Worm (Caenorhabditis elegans) whole organism, L2 larva: Measurements from ENCODE around the gene gtap-1.

Experiments
- C34F6.9 ChIP-seq: fragments of 150-350 bp; optimal IDR thresholded peaks from 2 replicates; lab custom pipeline; 2014; ENCODE audit warnings: missing biosample characterization, missing genetic modification characterization
- F13H6.1 ChIP-seq: sonication (generic microtip); optimal IDR thresholded peaks from 2 replicates; lab custom pipeline; 2016; ENCODE audit warnings: missing genetic modification characterization, missing compliant biosample characterization
- R02D3.7 ChIP-seq: fragments of 150-350 bp; optimal IDR thresholded peaks from 2 replicates; lab custom pipeline; 2014; ENCODE audit warnings: missing biosample characterization, missing genetic modification characterization
- Y55F3AM.14 ChIP-seq: fragments of 200-800 bp; sonication (Bioruptor generic); optimal IDR thresholded peaks from 2 replicates; lab custom pipeline; 2018; ENCODE audit warnings: mild to moderate bottlenecking, missing genetic modification characterization, missing compliant biosample characterization
- aly-2 ChIP-seq: fragments of 150-350 bp; optimal IDR thresholded peaks from 2 replicates; lab custom pipeline; 2014; ENCODE audit warnings: missing biosample characterization, missing genetic modification characterization
- ama-1 ChIP-seq: fragments of 150-350 bp; optimal IDR thresholded peaks from 2 replicates; lab custom pipeline; 2018; ENCODE audit warnings: inconsistent platforms
- blmp-1 ChIP-seq: sonication (generic microtip); optimal IDR thresholded peaks from 2 replicates; lab custom pipeline; 2017; ENCODE audit warnings: missing genetic modification characterization, mild to moderate bottlenecking, missing compliant biosample characterization, antibody characterized with exemption, moderate library complexity; ENCODE audit not compliant: insufficient read depth
- ceh-82 ChIP-seq: fragments of 150-350 bp; optimal IDR thresholded peaks from 2 replicates; lab custom pipeline; 2014; ENCODE audit warnings: missing biosample characterization, missing genetic modification characterization
- crh-2 ChIP-seq: sonication (generic microtip); optimal IDR thresholded peaks from 2 replicates; lab custom pipeline; 2017; ENCODE audit warnings: missing biosample characterization, missing genetic modification characterization
- dmd-4 ChIP-seq: sonication (generic microtip); optimal IDR thresholded peaks from 2 replicates; lab custom pipeline; 2017; ENCODE audit warnings: missing biosample characterization, missing genetic modification characterization
- egl-27 ChIP-seq: sonication (generic microtip); optimal IDR thresholded peaks from 3 replicates; lab custom pipeline; 2017; ENCODE audit warnings: missing biosample characterization, missing genetic modification reagents, missing genetic modification characterization
- elt-1 ChIP-seq: fragments of 150-350 bp; optimal IDR thresholded peaks from 2 replicates; lab custom pipeline; 2014; ENCODE audit warnings: missing biosample characterization, missing genetic modification characterization
- elt-3 ChIP-seq: sonication (generic microtip); optimal IDR thresholded peaks from 2 replicates; lab custom pipeline; 2017; ENCODE audit warnings: missing biosample characterization, missing genetic modification characterization
- gmeb-1 ChIP-seq: fragments of 150-350 bp; optimal IDR thresholded peaks from 2 replicates; lab custom pipeline; 2014; ENCODE audit warnings: missing biosample characterization, missing genetic modification characterization
- lin-11 ChIP-seq: fragments of 150-350 bp; sonication (generic microtip); optimal IDR thresholded peaks from 2 replicates; lab custom pipeline; 2014; ENCODE audit warnings: missing biosample characterization, missing genetic modification characterization, inconsistent platforms, mixed read lengths
- lin-13 ChIP-seq: fragments of 150-350 bp; optimal IDR thresholded peaks from 2 replicates; lab custom pipeline; 2014; ENCODE audit warnings: missing biosample characterization, missing genetic modification reagents, missing genetic modification characterization
- lin-39 ChIP-seq: fragments of 150-350 bp; optimal IDR thresholded peaks from 2 replicates; lab custom pipeline; 2014; ENCODE audit warnings: missing biosample characterization, missing genetic modification reagents, missing genetic modification characterization
- lsy-2 ChIP-seq, 2 experiments: fragments of 150-350 bp in 1 of 2; sonication (generic microtip) in 1 of 2; optimal IDR thresholded peaks; 2 replicates each; lab custom pipeline; 2014 to 2017; ENCODE audit warnings: missing biosample characterization in 2 of 2, missing genetic modification characterization in 2 of 2
- mab-5 ChIP-seq: fragments of 150-350 bp; optimal IDR thresholded peaks from 2 replicates; lab custom pipeline; 2014; ENCODE audit warnings: missing biosample characterization, missing genetic modification characterization
- mbf-1 ChIP-seq: sonication (generic microtip); optimal IDR thresholded peaks from 2 replicates; lab custom pipeline; 2017; ENCODE audit warnings: missing biosample characterization, missing genetic modification characterization
- mdl-1 ChIP-seq, 2 experiments: fragments of 150-350 bp in 1 of 2; sonication (generic microtip) in 1 of 2; optimal IDR thresholded peaks; 2 replicates each; lab custom pipeline; 2017; ENCODE audit warnings: missing biosample characterization in 2 of 2, missing genetic modification characterization in 2 of 2
- nhr-10 ChIP-seq: sonication (generic microtip); optimal IDR thresholded peaks from 2 replicates; lab custom pipeline; 2017; ENCODE audit warnings: missing biosample characterization, missing genetic modification characterization
- nhr-11 ChIP-seq: fragments of 150-350 bp; optimal IDR thresholded peaks from 2 replicates; lab custom pipeline; 2014; ENCODE audit warnings: missing biosample characterization, missing genetic modification characterization
- nhr-12 ChIP-seq: fragments of 150-350 bp; optimal IDR thresholded peaks from 2 replicates; lab custom pipeline; 2014; ENCODE audit warnings: missing biosample characterization, missing genetic modification characterization
- nhr-129 ChIP-seq: fragments of 150-350 bp; optimal IDR thresholded peaks from 2 replicates; lab custom pipeline; 2014; ENCODE audit warnings: missing biosample characterization, missing genetic modification characterization
- nhr-21 ChIP-seq: fragments of 150-350 bp; optimal IDR thresholded peaks from 2 replicates; lab custom pipeline; 2014; ENCODE audit warnings: missing biosample characterization, missing genetic modification characterization
- nhr-23 ChIP-seq: fragments of 150-350 bp; optimal IDR thresholded peaks from 2 replicates; lab custom pipeline; 2014; ENCODE audit warnings: missing biosample characterization, missing genetic modification reagents, missing genetic modification characterization
- nhr-237 ChIP-seq: fragments of 150-350 bp; optimal IDR thresholded peaks from 2 replicates; lab custom pipeline; 2014; ENCODE audit warnings: missing biosample characterization, missing genetic modification characterization
- nhr-25 ChIP-seq: fragments of 150-350 bp; sonication (generic microtip); optimal IDR thresholded peaks from 3 replicates; lab custom pipeline; 2014; ENCODE audit warnings: missing biosample characterization, missing genetic modification characterization
- nhr-6 ChIP-seq: fragments of 150-350 bp; optimal IDR thresholded peaks from 2 replicates; lab custom pipeline; 2014; ENCODE audit warnings: missing biosample characterization, missing genetic modification characterization
- nhr-77 ChIP-seq: fragments of 150-350 bp; optimal IDR thresholded peaks from 2 replicates; lab custom pipeline; 2014; ENCODE audit warnings: missing biosample characterization, missing genetic modification characterization
- peb-1 ChIP-seq: fragments of 150-350 bp; optimal IDR thresholded peaks from 2 replicates; lab custom pipeline; 2014; ENCODE audit warnings: missing biosample characterization, missing genetic modification characterization
- sem-4 ChIP-seq: fragments of 150-350 bp; optimal IDR thresholded peaks from 2 replicates; lab custom pipeline; 2014; ENCODE audit warnings: missing biosample characterization, missing genetic modification reagents, missing genetic modification characterization
- skn-1 ChIP-seq: sonication (generic microtip); optimal IDR thresholded peaks from 2 replicates; lab custom pipeline; 2017; ENCODE audit warnings: missing biosample characterization, missing genetic modification characterization
- sma-3 ChIP-seq: sonication (generic microtip); optimal IDR thresholded peaks from 2 replicates; lab custom pipeline; 2016; ENCODE audit warnings: missing genetic modification reagents, missing genetic modification characterization, missing compliant biosample characterization
- sma-9 ChIP-seq, 2 experiments: fragments of 150-350 bp in 1 of 2; sonication (generic microtip) in 1 of 2; optimal IDR thresholded peaks; 2 replicates each; lab custom pipeline; 2014 to 2016; ENCODE audit warnings: missing genetic modification characterization in 2 of 2, mild to moderate bottlenecking in 1 of 2, missing biosample characterization in 1 of 2, missing compliant biosample characterization in 1 of 2, missing genetic modification reagents in 1 of 2, moderate library complexity in 1 of 2
- snpc-4 ChIP-seq: fragments of 150-350 bp; optimal IDR thresholded peaks from 2 replicates; lab custom pipeline; 2014; ENCODE audit warnings: missing biosample characterization, missing genetic modification characterization
- unc-39 ChIP-seq: fragments of 150-350 bp; optimal IDR thresholded peaks from 2 replicates; lab custom pipeline; 2014; ENCODE audit warnings: missing biosample characterization, missing genetic modification characterization
- unc-55 ChIP-seq: fragments of 150-350 bp; sonication (generic microtip); optimal IDR thresholded peaks from 3 replicates; lab custom pipeline; 2014; ENCODE audit warnings: missing biosample characterization, missing genetic modification reagents, missing genetic modification characterization
- unc-62 ChIP-seq: fragments of 150-350 bp; optimal IDR thresholded peaks from 2 replicates; lab custom pipeline; 2014; ENCODE audit warnings: missing biosample characterization, missing genetic modification reagents, missing genetic modification characterization
- zag-1 ChIP-seq: fragments of 150-350 bp; optimal IDR thresholded peaks from 2 replicates; lab custom pipeline; 2014; ENCODE audit warnings: missing biosample characterization, missing genetic modification characterization
- ztf-1 ChIP-seq: fragments of 200-800 bp; sonication (Bioruptor generic); conservative IDR thresholded peaks from 2 replicates; pipeline ENCODE4 v1.3.6; 2022; ENCODE audit warnings: missing genetic modification characterization, missing compliant biosample characterization
- ztf-11 ChIP-seq: sonication (generic microtip); optimal IDR thresholded peaks from 2 replicates; lab custom pipeline; 2017; ENCODE audit warnings: missing biosample characterization, missing genetic modification characterization
- ztf-4 ChIP-seq: fragments of 150-350 bp; optimal IDR thresholded peaks from 2 replicates; lab custom pipeline; 2014; ENCODE audit warnings: missing biosample characterization, missing genetic modification characterization

The gtap-1 gene

DNA sequence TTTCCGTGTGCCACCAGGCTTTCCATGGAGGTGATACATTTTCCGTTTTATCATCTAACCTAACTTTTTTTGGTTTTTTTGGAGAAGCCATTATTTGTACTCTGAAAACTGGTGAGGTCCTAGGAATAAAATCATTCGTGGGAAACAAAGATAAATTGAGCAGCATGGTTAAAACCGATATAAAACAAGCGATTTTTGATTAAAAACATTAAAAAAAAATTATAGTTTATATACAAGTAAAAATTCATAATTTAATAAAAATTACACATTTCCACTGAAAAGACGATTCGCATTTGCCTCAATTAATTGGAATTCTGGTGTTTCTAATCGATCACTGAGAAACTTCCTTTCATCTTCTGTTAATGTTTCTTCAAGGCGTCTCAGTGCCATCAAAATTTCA, 5.4 kb upstream of the gtap-1 start, which contains the start of gene ZK1248.15:
Gene ZK1248.15 (minus strand): TSS at position 101 of the 400 bp plus-strand sequence.
- TF ChIP-seq ztf-4 (tag; lab: Kevin White, UChicago) = no peak
- TF ChIP-seq lsy-2 (tag; optimal IDR thresholded peaks at IDR 0.05; lab: Kevin White, UChicago) = no peak
- no peak for TF ChIP-seq ceh-82 (tag; lab: Kevin White, UChicago)
- no peak for TF ChIP-seq ztf-1 (GFP tag; lab: Robert Waterston, UW)
- no peak for TF ChIP-seq nhr-25
- no peak for TF ChIP-seq R02D3.7 (tag; lab: Kevin White, UChicago)
- TF ChIP-seq nhr-12 (tag; lab: Kevin White, UChicago) = no peak
- TF ChIP-seq nhr-21 (tag; lab: Kevin White, UChicago) = no peak
- TF ChIP-seq elt-3 (tag; lab: Kevin White, UChicago) = no peak
- no peak for TF ChIP-seq ama-1 (lab: Kevin White, UChicago)
- no peak for TF ChIP-seq F13H6.1 (tag; lab: Kevin White, UChicago)
- TF ChIP-seq aly-2 (tag; lab: Kevin White, UChicago) = no peak
- TF ChIP-seq peb-1 = no peak
- no peak for TF ChIP-seq lin-13 (GFP tag; lab: Kevin White, UChicago)
- TF ChIP-seq nhr-77 (tag; lab: Kevin White, UChicago) = no peak
- TF ChIP-seq lin-11 (tag; lab: Kevin White, UChicago) = no peak
- TF ChIP-seq zag-1 (tag; lab: Kevin White, UChicago) = no peak
- no peak for TF ChIP-seq Y55F3AM.14 (GFP tag; lab: Kevin White, UChicago)
- TF ChIP-seq, all 48 proteins: peak for 0

ce11 chrII:5836153-5836719, 3.2 kb upstream of the gtap-1 start, which contains the start of gene fzo-1:
Gene fzo-1 (minus strand): TSS chrII:5836203.
- TF ChIP-seq unc-39 (no peak), dmd-4 (tag; lab: Kevin White, UChicago) (no peak), sem-4 (tag; lab: Kevin White, UChicago) (no peak), unc-62 (GFP tag; lab: Kevin White, UChicago) (no peak), zag-1 (tag; lab: Kevin White, UChicago) (no peak), nhr-237 (tag; lab: Kevin White, UChicago) (no peak), nhr-129 (tag; lab: Kevin White, UChicago) (peak; percentile 3), gmeb-1 (tag; lab: Kevin White, UChicago) (no peak), mab-5 (tag; lab: Kevin White, UChicago) (no peak), nhr-25 (no peak), Y55F3AM.14 (GFP tag; lab: Kevin White, UChicago) (no peak), ama-1 (lab: Kevin White, UChicago) (no peak), sma-3 (GFP tag; lab: Kevin White, UChicago) (peak; percentile 65), unc-55 (GFP tag; lab: Kevin White, UChicago) (peak; percentile 73), nhr-6 (tag; lab: Kevin White, UChicago) (no peak), mdl-1 (tag; optimal IDR thresholded peaks at IDR 0.05; lab: Kevin White, UChicago) (no peak), crh-2 (peak; percentile 15), ceh-82 (tag; lab: Kevin White, UChicago) (no peak), skn-1 (tag; lab: Kevin White, UChicago) (no peak), C34F6.9 (tag; lab: Kevin White, UChicago) (peak; percentile 81), lin-11 (tag; lab: Kevin White, UChicago) (no peak), blmp-1 (tag; lab: Kevin White, UChicago) (no peak), lin-39 (tag; lab: Kevin White, UChicago) (no peak), elt-3 (tag; lab: Kevin White, UChicago) (no peak), mbf-1 (no peak), ztf-1 (GFP tag; lab: Robert Waterston, UW) (no peak), R02D3.7 (tag; lab: Kevin White, UChicago) (no peak), aly-2 (tag; lab: Kevin White, UChicago) (no peak), nhr-10 (no peak), ztf-11 (no peak), nhr-23 (tag; lab: Kevin White, UChicago) (no peak), egl-27 (no peak), nhr-11 (tag; lab: Kevin White, UChicago) (no peak), nhr-12 (tag; lab: Kevin White, UChicago) (no peak), F13H6.1 (tag; lab: Kevin White, UChicago) (peak; percentile 21), snpc-4 (no peak), nhr-77 (tag; lab: Kevin White, UChicago) (no peak), elt-1 (no peak), lsy-2 (tag; optimal IDR thresholded peaks at IDR 0.05; lab: Kevin White, UChicago) (peak in 1 of 2 experiments; percentile 68), lin-13 (GFP tag; lab: Kevin White, UChicago) (no peak), sma-9 (GFP tag; optimal IDR thresholded peaks at IDR 0.05; lab: Kevin White, UChicago) (no peak), sma-9 (tag; optimal IDR thresholded peaks at IDR 0.05; lab: Kevin White, UChicago) (no peak)
